Fruit fly (Drosophila melanogaster) whole organism, prepupa: ENCODE results near the gene fru.

ENCODE experiments used
- Blimp-1 ChIP-seq: fragments of 200-800 bp; sonication (Bioruptor generic); optimal IDR thresholded peaks from 3 replicates; lab custom pipeline; 2017; ENCODE audit warnings: missing biosample characterization, missing genetic modification characterization, mild to moderate bottlenecking, moderate library complexity, missing genetic modification reagents
- CG10669 ChIP-seq: fragments of 200-800 bp; sonication (Bioruptor generic); optimal IDR thresholded peaks from 3 replicates; lab custom pipeline; 2018; ENCODE audit warnings: missing biosample characterization, mild to moderate bottlenecking, missing genetic modification characterization, moderate library complexity
- CG11762 ChIP-seq: fragments of 200-800 bp; sonication (Bioruptor generic); optimal IDR thresholded peaks from 3 replicates; lab custom pipeline; 2016; ENCODE audit warnings: missing biosample characterization, missing genetic modification characterization; ENCODE audit not compliant: insufficient read depth
- CG11902 ChIP-seq: fragments of 200-800 bp; sonication (Bioruptor generic); optimal IDR thresholded peaks from 3 replicates; lab custom pipeline; 2016; ENCODE audit warnings: missing biosample characterization, missing genetic modification characterization
- CG15336 ChIP-seq: fragments of 200-800 bp; sonication (Bioruptor generic); IDR thresholded peaks from 2 replicates; pipeline ENCODE4 v1.3.6; 2022; ENCODE audit warnings: missing biosample characterization, missing genetic modification characterization
- CG1621 ChIP-seq: fragments of 200-800 bp; sonication (Bioruptor generic); optimal IDR thresholded peaks from 3 replicates; lab custom pipeline; 2018; ENCODE audit warnings: missing biosample characterization, mild to moderate bottlenecking, missing genetic modification characterization
- CG16779 ChIP-seq: fragments of 200-800 bp; sonication (Bioruptor generic); optimal IDR thresholded peaks from 3 replicates; lab custom pipeline; 2017; ENCODE audit warnings: missing biosample characterization, mild to moderate bottlenecking, missing genetic modification characterization
- CG3032 ChIP-seq: fragments of 200-800 bp; optimal IDR thresholded peaks from 2 replicates; lab custom pipeline; 2019; ENCODE audit warnings: missing biosample characterization, mild to moderate bottlenecking, missing genetic modification characterization, moderate library complexity
- CG31627 ChIP-seq: fragments of 200-800 bp; sonication (Bioruptor generic); optimal IDR thresholded peaks from 3 replicates; lab custom pipeline; 2016; ENCODE audit warnings: missing biosample characterization, missing genetic modification characterization
- CG34406 ChIP-seq: fragments of 200-800 bp; sonication (Bioruptor generic); optimal IDR thresholded peaks from 3 replicates; lab custom pipeline; 2016; ENCODE audit warnings: missing biosample characterization, missing genetic modification characterization
- CG3919 ChIP-seq: fragments of 200-800 bp; sonication (Bioruptor generic); optimal IDR thresholded peaks from 3 replicates; lab custom pipeline; 2016; ENCODE audit warnings: missing biosample characterization, missing genetic modification characterization
- CG6163 ChIP-seq: fragments of 200-800 bp; sonication (Bioruptor generic); IDR thresholded peaks from 3 replicates; pipeline ENCODE4 v1.3.6; 2022; ENCODE audit warnings: missing biosample characterization, missing genetic modification characterization
- CG6792 ChIP-seq: fragments of 200-800 bp; sonication (Bioruptor generic); optimal IDR thresholded peaks from 3 replicates; lab custom pipeline; 2016; ENCODE audit warnings: missing biosample characterization, missing genetic modification characterization
- CG8119 ChIP-seq: fragments of 200-800 bp; sonication (Bioruptor generic); IDR thresholded peaks from 3 replicates; pipeline ENCODE4 v1.3.6; 2022; ENCODE audit warnings: missing biosample characterization, missing genetic modification characterization
- CG8319 ChIP-seq: fragments of 200-800 bp; sonication (Bioruptor generic); optimal IDR thresholded peaks from 3 replicates; lab custom pipeline; 2016; ENCODE audit warnings: missing biosample characterization, missing genetic modification characterization
- CG9139 ChIP-seq: fragments of 200-800 bp; sonication (Bioruptor generic); optimal IDR thresholded peaks from 3 replicates; lab custom pipeline; 2017; ENCODE audit warnings: missing biosample characterization, mild to moderate bottlenecking, missing genetic modification characterization
- Eip75B ChIP-seq: fragments of 200-800 bp; sonication (Bioruptor generic); optimal IDR thresholded peaks from 3 replicates; lab custom pipeline; 2016; ENCODE audit warnings: missing biosample characterization, missing genetic modification characterization
- Eip78C ChIP-seq: fragments of 200-800 bp; sonication (Bioruptor generic); peaks from one replicate; lab custom pipeline; 2016; ENCODE audit warnings: missing biosample characterization, missing genetic modification characterization
- Ets21C ChIP-seq: fragments of 200-800 bp; sonication (Bioruptor generic); optimal IDR thresholded peaks from 3 replicates; lab custom pipeline; 2016; ENCODE audit warnings: missing biosample characterization, missing genetic modification characterization
- Ets96B ChIP-seq: fragments of 200-800 bp; optimal IDR thresholded peaks from 2 replicates; lab custom pipeline; 2019; ENCODE audit warnings: missing biosample characterization, mild to moderate bottlenecking, missing genetic modification characterization, moderate library complexity
- Gug ChIP-seq: fragments of 200-800 bp; sonication (Bioruptor generic); IDR thresholded peaks from 2 replicates; pipeline ENCODE4 v1.3.6; 2022; ENCODE audit warnings: missing biosample characterization, missing genetic modification characterization
- Hr38 ChIP-seq: sonication (Bioruptor generic); optimal IDR thresholded peaks from 2 replicates; lab custom pipeline; 2016; ENCODE audit warnings: missing biosample characterization, missing genetic modification characterization
- Hr39 ChIP-seq: fragments of 200-800 bp; sonication (Bioruptor generic); optimal IDR thresholded peaks from 2 replicates; lab custom pipeline; 2016; ENCODE audit warnings: missing biosample characterization, missing genetic modification characterization
- Hr4 ChIP-seq: fragments of 200-800 bp; sonication (Bioruptor generic); optimal IDR thresholded peaks from 3 replicates; lab custom pipeline; 2016; ENCODE audit warnings: missing biosample characterization, missing genetic modification characterization
- Lpt ChIP-seq: fragments of 200-800 bp; sonication (Bioruptor generic); optimal IDR thresholded peaks from 3 replicates; lab custom pipeline; 2016; ENCODE audit warnings: missing biosample characterization, missing genetic modification characterization
- Met ChIP-seq: fragments of 200-800 bp; sonication (Bioruptor generic); optimal IDR thresholded peaks from 3 replicates; lab custom pipeline; 2016; ENCODE audit warnings: missing biosample characterization, missing genetic modification characterization
- OdsH ChIP-seq: fragments of 200-800 bp; sonication (Bioruptor generic); optimal IDR thresholded peaks from 3 replicates; lab custom pipeline; 2016; ENCODE audit warnings: missing biosample characterization, missing genetic modification characterization
- Smox ChIP-seq: fragments of 200-800 bp; sonication (Bioruptor generic); optimal IDR thresholded peaks from 3 replicates; lab custom pipeline; 2016; ENCODE audit warnings: missing biosample characterization, missing genetic modification characterization
- Sox14 ChIP-seq: fragments of 200-800 bp; sonication (Bioruptor generic); optimal IDR thresholded peaks from 3 replicates; lab custom pipeline; 2016; ENCODE audit warnings: missing biosample characterization, missing genetic modification characterization
- achi ChIP-seq: fragments of 200-800 bp; sonication (Bioruptor generic); optimal IDR thresholded peaks from 3 replicates; lab custom pipeline; 2016; ENCODE audit warnings: missing biosample characterization, missing genetic modification characterization
- acj6 ChIP-seq: fragments of 200-800 bp; sonication (Bioruptor generic); optimal IDR thresholded peaks from 3 replicates; lab custom pipeline; 2016; ENCODE audit warnings: missing biosample characterization, missing genetic modification characterization
- cyc ChIP-seq: fragments of 200-800 bp; sonication (Bioruptor generic); optimal IDR thresholded peaks from 3 replicates; lab custom pipeline; 2016; ENCODE audit warnings: missing biosample characterization, missing genetic modification characterization
- dac ChIP-seq: fragments of 200-800 bp; sonication (Bioruptor generic); optimal IDR thresholded peaks from 2 replicates; lab custom pipeline; 2017; ENCODE audit warnings: missing biosample characterization, mild to moderate bottlenecking, missing genetic modification characterization
- dsx ChIP-seq: fragments of 200-800 bp; optimal IDR thresholded peaks from 3 replicates; lab custom pipeline; 2019; ENCODE audit warnings: missing biosample characterization, mild to moderate bottlenecking, missing genetic modification characterization, moderate library complexity; ENCODE audit not compliant: poor library complexity, severe bottlenecking
- esn ChIP-seq: fragments of 200-800 bp; sonication (Bioruptor generic); optimal IDR thresholded peaks from 2 replicates; lab custom pipeline; 2016; ENCODE audit warnings: missing biosample characterization, mild to moderate bottlenecking, missing genetic modification characterization, moderate library complexity
- fd59A ChIP-seq: fragments of 200-800 bp; sonication (Bioruptor generic); optimal IDR thresholded peaks from 2 replicates; lab custom pipeline; 2017; ENCODE audit warnings: missing biosample characterization, mild to moderate bottlenecking, missing genetic modification characterization, missing genetic modification reagents
- fd85E ChIP-seq: fragments of 200-800 bp; sonication (Bioruptor generic); optimal IDR thresholded peaks from 3 replicates; lab custom pipeline; 2016; ENCODE audit warnings: missing biosample characterization, missing genetic modification characterization
- fkh ChIP-seq: fragments of 200-800 bp; sonication (Bioruptor generic); optimal IDR thresholded peaks from 3 replicates; lab custom pipeline; 2017; ENCODE audit warnings: missing biosample characterization, mild to moderate bottlenecking, missing genetic modification characterization, moderate library complexity
- lz ChIP-seq: fragments of 200-800 bp; sonication (Bioruptor generic); optimal IDR thresholded peaks from 3 replicates; lab custom pipeline; 2016; ENCODE audit warnings: missing biosample characterization, missing genetic modification characterization
- salr ChIP-seq, 2 experiments: fragments of 200-800 bp; sonication (Bioruptor generic); optimal IDR thresholded peaks; 3 replicates each; lab custom pipeline; 2016 to 2018; ENCODE audit warnings: missing biosample characterization in 2 of 2, missing genetic modification characterization in 2 of 2, mild to moderate bottlenecking in 1 of 2
- spab ChIP-seq: fragments of 200-800 bp; sonication (Bioruptor generic); optimal IDR thresholded peaks from 2 replicates; lab custom pipeline; 2017; ENCODE audit warnings: missing biosample characterization, mild to moderate bottlenecking, missing genetic modification characterization, missing genetic modification reagents

The fru gene

dm6 chr3R:18423352-18423751, 122.0 kb downstream of the fru start:
- TF ChIP-seq Eip78C (GFP tag; lab: Kevin White, UChicago) = no peak
- TF ChIP-seq CG10669 (GFP tag; lab: Kevin White, UChicago) = no peak
- TF ChIP-seq Met (GFP tag; lab: Kevin White, UChicago) = no peak
- no peak for TF ChIP-seq Smox (GFP tag; lab: Kevin White, UChicago)
- TF ChIP-seq Gug = no peak
- no peak for TF ChIP-seq CG15336 (GFP tag; lab: Robert Waterston, UW)
- TF ChIP-seq CG31627 (GFP tag; lab: Kevin White, UChicago) = no peak
- TF ChIP-seq Ets21C (GFP tag; lab: Kevin White, UChicago) = no peak
- TF ChIP-seq fd85E (GFP tag; lab: Kevin White, UChicago) = no peak
- no peak for TF ChIP-seq CG11902
- TF ChIP-seq acj6 = no peak

DNA sequence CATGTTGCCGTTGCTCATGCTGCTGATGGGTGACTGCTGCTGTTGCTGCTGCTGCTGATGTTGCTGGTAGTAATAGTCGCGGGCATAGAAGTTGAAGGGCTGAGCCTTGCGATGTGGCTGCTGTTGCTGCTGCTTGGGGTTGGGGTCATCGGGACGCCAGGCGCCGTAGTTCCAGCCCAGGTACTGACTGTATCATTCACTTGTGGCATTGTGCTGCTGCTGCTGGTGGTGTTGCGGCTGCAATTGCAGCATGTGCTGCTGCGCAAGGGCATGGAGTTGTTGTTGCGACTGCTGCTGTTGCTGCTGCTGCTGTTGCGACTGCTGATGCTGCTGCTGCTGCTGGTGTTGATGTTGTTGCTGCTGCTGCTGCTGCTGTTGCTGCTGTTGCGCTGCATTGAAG, 122.9 kb downstream of the fru start:
- TF ChIP-seq Hr38 (GFP tag; lab: Kevin White, UChicago) (no peak), CG3919 (GFP tag; lab: Kevin White, UChicago) (peak; percentile 18), CG6163 (GFP tag; lab: Robert Waterston, UW) (no peak), CG16779 (tag; lab: Kevin White, UChicago) (no peak)

dm6 chr3R:18412279-18413214, 132.8 kb downstream of the fru start, which contains the start of gene CG31122:
Gene CG31122 (minus strand): TSS chr3R:18412874.
- TF ChIP-seq esn = no peak
- no peak for TF ChIP-seq CG3032 (tag; lab: Kevin White, UChicago)
- TF ChIP-seq cyc = peak; percentile 31
- peak; percentile 19 for TF ChIP-seq CG1621 (tag; lab: Kevin White, UChicago)
- TF ChIP-seq Blimp-1 (GFP tag; lab: Kevin White, UChicago) = no peak
- TF ChIP-seq Eip75B (GFP tag; lab: Kevin White, UChicago) = peak; percentile 37
- TF ChIP-seq CG6792 (GFP tag; lab: Kevin White, UChicago) = no peak
- peak; percentile 37 for TF ChIP-seq lz (GFP tag; lab: Kevin White, UChicago)
- peak; percentile 91 for TF ChIP-seq fkh (GFP tag; lab: Kevin White, UChicago)
- TF ChIP-seq dsx (GFP tag; lab: Kevin White, UChicago) = peak; percentile 20
- peak; percentile 47 for TF ChIP-seq Lpt (GFP tag; lab: Kevin White, UChicago)
- peak; percentile 12 for TF ChIP-seq Hr4 (GFP tag; lab: Kevin White, UChicago)
- TF ChIP-seq Hr39 (GFP tag; lab: Kevin White, UChicago) = peak; percentile 39
- no peak for TF ChIP-seq Ets96B
- TF ChIP-seq achi (GFP tag; lab: Kevin White, UChicago) = no peak
- peak; percentile 54 for TF ChIP-seq CG3919 (GFP tag; lab: Kevin White, UChicago)
- no peak for TF ChIP-seq Gug
- TF ChIP-seq OdsH = no peak
- TF ChIP-seq Eip78C (GFP tag; lab: Kevin White, UChicago) = peak; percentile 82
- TF ChIP-seq spab (GFP tag; lab: Kevin White, UChicago) = no peak
- no peak for TF ChIP-seq fd59A
- TF ChIP-seq CG8319 (GFP tag; lab: Kevin White, UChicago) = no peak
- no peak for TF ChIP-seq Hr38 (GFP tag; lab: Kevin White, UChicago)
- no peak for TF ChIP-seq CG11762 (GFP tag; lab: Kevin White, UChicago)
- no peak for TF ChIP-seq CG10669 (GFP tag; lab: Kevin White, UChicago)
- TF ChIP-seq Sox14 (GFP tag; lab: Kevin White, UChicago) = peak; percentile 47
- TF ChIP-seq CG34406 = peak; percentile 9
- no peak for TF ChIP-seq CG8119
- peak; percentile 43 for TF ChIP-seq CG15336 (GFP tag; lab: Robert Waterston, UW)
- peak; percentile 56 for TF ChIP-seq CG31627 (GFP tag; lab: Kevin White, UChicago)
- TF ChIP-seq CG6163 (GFP tag; lab: Robert Waterston, UW) = peak; percentile 22; the same call in 1 of the 3 replicates
- TF ChIP-seq dac (GFP tag; lab: Kevin White, UChicago) = peak; percentile 19
- no peak for TF ChIP-seq CG9139 (GFP tag; lab: Kevin White, UChicago)
- TF ChIP-seq salr (GFP tag; optimal IDR thresholded peaks at IDR 0.05; lab: Kevin White, UChicago) = peak in 1 of 2 experiments; percentile 20
